Worm (Caenorhabditis elegans): Measurements from ENCODE around the gene ssp-10.

- TF ChIP-seq F57A8.1 (GFP tag; optimal IDR thresholded peaks at IDR 0.05), result no peak
- no peak for TF ChIP-seq unc-62 (GFP tag; optimal IDR thresholded peaks at IDR 0.05)
- no peak for TF ChIP-seq ama-1 (optimal IDR thresholded peaks at IDR 0.05)
- TF ChIP-seq ama-1 (GFP tag; optimal IDR thresholded peaks at IDR 0.05), result no peak
- TF ChIP-seq lin-35 (GFP tag; optimal IDR thresholded peaks at IDR 0.05), result no peak
- no peak for TF ChIP-seq pha-4 (tag; optimal IDR thresholded peaks at IDR 0.05)
- no peak for TF ChIP-seq tbp1 (GFP tag; optimal IDR thresholded peaks at IDR 0.05)
- TF ChIP-seq rpc-1 (optimal IDR thresholded peaks at IDR 0.05), result no peak
- no peak for TF ChIP-seq rpc-1 (tag; optimal IDR thresholded peaks at IDR 0.05)
- TF ChIP-seq C06A6.2 (GFP tag; conservative IDR thresholded peaks at IDR 0.05), result no peak
- no peak for TF ChIP-seq madf-6 (GFP tag; IDR thresholded peaks at IDR 0.05)
- no peak for TF ChIP-seq egl-18 (GFP tag; IDR thresholded peaks at IDR 0.05)
- no peak for TF ChIP-seq snpc-3.4 (tag; optimal IDR thresholded peaks at IDR 0.05)
- no peak for TF ChIP-seq F55B11.4 (tag; optimal IDR thresholded peaks at IDR 0.05; ENCODE audit: borderline replicate concordance, insufficient read depth)
Measured at ce11 chrIV:9822585-9822984, 28.2 kb downstream of the ssp-10 start.
